Fruit fly (Drosophila melanogaster) S2 (cell line): ENCODE measurements around the gene CG42323.

Experiments used
- CG8478 ChIP-seq: fragments of >200 bp; optimal IDR thresholded peaks from 2 replicates; lab custom pipeline; 2018
- CTCF ChIP-seq, 2 experiments: fragments of >200 bp; optimal IDR thresholded peaks; 2 replicates each; lab custom pipeline; 2018

- no peak for TF ChIP-seq CTCF (optimal IDR thresholded peaks at IDR 0.05; lab: Kevin White, UChicago)
- TF ChIP-seq CG8478 (lab: Kevin White, UChicago), result no peak
Observed at dm6 chrX:18409449-18409848, 12.8 kb upstream of the CG42323 start.
